Fruit fly (Drosophila melanogaster) whole organism, embryonic: ENCODE results near the gene CG17127.

Experiments
- Antp ChIP-seq: fragments of 200-800 bp; sonication (Bioruptor generic); optimal IDR thresholded peaks from 3 replicates; lab custom pipeline; 2016; ENCODE audit warnings: missing biosample characterization, missing genetic modification characterization
- BEAF-32 ChIP-seq: fragments of 200-800 bp; sonication (Bioruptor generic); optimal IDR thresholded peaks from 3 replicates; lab custom pipeline; 2017; ENCODE audit warnings: missing biosample characterization, missing genetic modification characterization, mild to moderate bottlenecking, moderate library complexity, missing genetic modification reagents
- CG10274 ChIP-seq: fragments of 200-800 bp; sonication (Bioruptor generic); optimal IDR thresholded peaks from 3 replicates; lab custom pipeline; 2017; ENCODE audit warnings: missing biosample characterization, mild to moderate bottlenecking, missing genetic modification characterization
- CG11247 ChIP-seq: fragments of 200-800 bp; sonication (Bioruptor generic); IDR thresholded peaks from 2 replicates; pipeline ENCODE4 v1.3.6; 2022; ENCODE audit warnings: missing biosample characterization, missing genetic modification characterization
- CG15011 ChIP-seq: fragments of 200-800 bp; sonication (Bioruptor generic); optimal IDR thresholded peaks from 3 replicates; lab custom pipeline; 2018; ENCODE audit warnings: missing biosample characterization, mild to moderate bottlenecking, missing genetic modification characterization
- CG15601 ChIP-seq: fragments of 200-800 bp; sonication (Bioruptor generic); optimal IDR thresholded peaks from 3 replicates; lab custom pipeline; 2019; ENCODE audit warnings: missing biosample characterization, mild to moderate bottlenecking, missing genetic modification characterization, moderate library complexity
- CG16779 ChIP-seq: fragments of 200-800 bp; sonication (Bioruptor generic); IDR thresholded peaks from 2 replicates; pipeline ENCODE4 v1.3.6; 2022; ENCODE audit warnings: missing biosample characterization, missing genetic modification characterization
- CG16863 ChIP-seq: fragments of 200-800 bp; sonication (Bioruptor generic); optimal IDR thresholded peaks from 3 replicates; lab custom pipeline; 2016; ENCODE audit warnings: missing biosample characterization, missing genetic modification characterization
- CG17912 ChIP-seq: fragments of 200-800 bp; sonication (Bioruptor generic); optimal IDR thresholded peaks from 2 replicates; lab custom pipeline; 2018; ENCODE audit warnings: missing biosample characterization, mild to moderate bottlenecking, missing genetic modification characterization
- CG34224 ChIP-seq: fragments of 200-800 bp; sonication (Bioruptor generic); IDR thresholded peaks from 3 replicates; pipeline ENCODE4 v1.3.6; 2022; ENCODE audit warnings: missing biosample characterization, missing genetic modification characterization; ENCODE audit not compliant: partially characterized antibody
- CG6689 ChIP-seq: fragments of 200-800 bp; sonication (Bioruptor generic); IDR thresholded peaks from 2 replicates; pipeline ENCODE4 v1.3.6; 2022; ENCODE audit warnings: missing biosample characterization, missing genetic modification characterization
- CG7372 ChIP-seq: fragments of 200-800 bp; sonication (Bioruptor generic); IDR thresholded peaks from 2 replicates; pipeline ENCODE4 v1.3.6; 2022; ENCODE audit warnings: missing biosample characterization, missing genetic modification characterization
- CG7963 ChIP-seq: fragments of 200-800 bp; sonication (Bioruptor generic); IDR thresholded peaks from 3 replicates; pipeline ENCODE4 v1.3.6; 2022; ENCODE audit warnings: missing biosample characterization, missing genetic modification characterization; ENCODE audit not compliant: partially characterized antibody
- CG8478 ChIP-seq: fragments of >200 bp; optimal IDR thresholded peaks from 2 replicates; lab custom pipeline; 2018
- CG9437 ChIP-seq: fragments of 200-800 bp; sonication (Bioruptor generic); optimal IDR thresholded peaks from 2 replicates; lab custom pipeline; 2018; ENCODE audit warnings: missing biosample characterization, mild to moderate bottlenecking, missing genetic modification characterization
- CG9727 ChIP-seq: fragments of 200-800 bp; sonication (Bioruptor generic); optimal IDR thresholded peaks from 3 replicates; lab custom pipeline; 2017; ENCODE audit warnings: missing biosample characterization, mild to moderate bottlenecking, missing genetic modification characterization
- Camta ChIP-seq: fragments of 200-800 bp; sonication (Bioruptor generic); optimal IDR thresholded peaks from 2 replicates; lab custom pipeline; 2016; ENCODE audit warnings: missing biosample characterization, missing genetic modification characterization
- Dip3 ChIP-seq: fragments of 200-800 bp; sonication (Bioruptor generic); optimal IDR thresholded peaks from 3 replicates; lab custom pipeline; 2016; ENCODE audit warnings: missing biosample characterization, missing genetic modification characterization
- Doc3 ChIP-seq: fragments of 200-800 bp; sonication (Bioruptor generic); IDR thresholded peaks from 3 replicates; pipeline ENCODE4 v1.3.6; 2022; ENCODE audit warnings: missing biosample characterization, missing genetic modification characterization; ENCODE audit not compliant: partially characterized antibody
- ERR ChIP-seq: fragments of 200-800 bp; sonication (Bioruptor generic); optimal IDR thresholded peaks from 2 replicates; lab custom pipeline; 2016; ENCODE audit warnings: missing biosample characterization, missing genetic modification characterization
- Eip74EF ChIP-seq, 2 experiments: fragments of 200-800 bp in 1 of 2; fragments of >200 bp in 1 of 2; sonication (Bioruptor generic) in 1 of 2; optimal IDR thresholded peaks; 2 replicates each; lab custom pipeline; 2017 to 2019; ENCODE audit warnings: missing biosample characterization in 2 of 2, missing genetic modification characterization in 2 of 2, mild to moderate bottlenecking in 1 of 2, moderate library complexity in 1 of 2
- GATAe ChIP-seq: fragments of 200-800 bp; sonication (Bioruptor generic); conservative IDR thresholded peaks from 2 replicates; pipeline ENCODE4 v1.3.6; 2022; ENCODE audit warnings: missing biosample characterization, missing genetic modification characterization
- Gug ChIP-seq: fragments of 200-800 bp; sonication (Bioruptor generic); IDR thresholded peaks from 4 replicates; pipeline ENCODE4 v1.3.6; 2022; ENCODE audit warnings: missing biosample characterization, missing genetic modification characterization
- Hmr ChIP-seq: fragments of 200-800 bp; sonication (Bioruptor generic); optimal IDR thresholded peaks from 3 replicates; lab custom pipeline; 2017; ENCODE audit warnings: mild to moderate bottlenecking, missing biosample characterization, missing genetic modification reagents, missing genetic modification characterization
- MBD-R2 ChIP-seq: fragments of 200-800 bp; sonication (Bioruptor generic); IDR thresholded peaks from 2 replicates; pipeline ENCODE4 v1.3.6; 2022; ENCODE audit warnings: missing biosample characterization, missing genetic modification characterization
- Mrtf ChIP-seq: fragments of 200-800 bp; sonication (Bioruptor generic); IDR thresholded peaks from 3 replicates; pipeline ENCODE4 v1.3.6; 2022; ENCODE audit warnings: missing biosample characterization, missing genetic modification characterization
- NfI ChIP-seq: fragments of 200-800 bp; sonication (Bioruptor generic); optimal IDR thresholded peaks from 3 replicates; lab custom pipeline; 2018; ENCODE audit warnings: missing biosample characterization, mild to moderate bottlenecking, missing genetic modification characterization, moderate library complexity
- Scr ChIP-seq: fragments of 200-800 bp; sonication (Bioruptor generic); IDR thresholded peaks from 2 replicates; pipeline ENCODE4 v1.3.6; 2022; ENCODE audit warnings: missing biosample characterization, missing genetic modification characterization; ENCODE audit not compliant: partially characterized antibody
- ab ChIP-seq: fragments of 200-800 bp; sonication (Bioruptor generic); optimal IDR thresholded peaks from 2 replicates; lab custom pipeline; 2016; ENCODE audit warnings: missing biosample characterization, missing genetic modification characterization
- bab2 ChIP-seq: fragments of 200-800 bp; sonication (Bioruptor generic); optimal IDR thresholded peaks from 2 replicates; lab custom pipeline; 2016; ENCODE audit warnings: missing biosample characterization, missing genetic modification characterization
- bigmax ChIP-seq: fragments of 200-800 bp; sonication (Bioruptor generic); optimal IDR thresholded peaks from 2 replicates; lab custom pipeline; 2018; ENCODE audit warnings: missing biosample characterization, mild to moderate bottlenecking, missing genetic modification characterization
- bsh ChIP-seq, 2 experiments: fragments of 200-800 bp; sonication (Bioruptor generic); optimal IDR thresholded peaks; 2 replicates each; lab custom pipeline; 2017 to 2018; ENCODE audit warnings: mild to moderate bottlenecking in 2 of 2, missing biosample characterization in 2 of 2, missing genetic modification characterization in 2 of 2, moderate library complexity in 1 of 2
- fd3F ChIP-seq: fragments of 200-800 bp; sonication (Bioruptor generic); optimal IDR thresholded peaks from 2 replicates; lab custom pipeline; 2018; ENCODE audit warnings: missing biosample characterization, mild to moderate bottlenecking, missing genetic modification characterization, moderate library complexity
- fd96Cb ChIP-seq: fragments of 200-800 bp; sonication (Bioruptor generic); optimal IDR thresholded peaks from 2 replicates; lab custom pipeline; 2018; ENCODE audit warnings: missing biosample characterization, mild to moderate bottlenecking, missing genetic modification characterization, moderate library complexity
- fu2 ChIP-seq: fragments of 200-800 bp; sonication (Bioruptor generic); optimal IDR thresholded peaks from 2 replicates; lab custom pipeline; 2016; ENCODE audit warnings: missing biosample characterization, missing genetic modification characterization
- gro ChIP-seq: fragments of 200-800 bp; sonication (Bioruptor generic); optimal IDR thresholded peaks from 2 replicates; lab custom pipeline; 2016; ENCODE audit warnings: missing biosample characterization, missing genetic modification characterization
- hbn ChIP-seq: fragments of 200-800 bp; sonication (Bioruptor generic); IDR thresholded peaks from 2 replicates; pipeline ENCODE4 v1.3.6; 2022; ENCODE audit warnings: missing biosample characterization, missing genetic modification characterization; ENCODE audit not compliant: partially characterized antibody
- kay ChIP-seq: fragments of 200-800 bp; sonication (Bioruptor generic); optimal IDR thresholded peaks from 2 replicates; lab custom pipeline; 2016; ENCODE audit warnings: missing biosample characterization, missing genetic modification characterization
- lilli ChIP-seq: fragments of 200-800 bp; sonication (Bioruptor generic); optimal IDR thresholded peaks from 3 replicates; lab custom pipeline; 2016; ENCODE audit warnings: missing biosample characterization, missing genetic modification characterization
- maf-S ChIP-seq: fragments of 200-800 bp; sonication (Bioruptor generic); optimal IDR thresholded peaks from 2 replicates; lab custom pipeline; 2016; ENCODE audit warnings: missing biosample characterization, missing genetic modification characterization
- mam ChIP-seq: fragments of 200-800 bp; sonication (Bioruptor generic); optimal IDR thresholded peaks from 3 replicates; lab custom pipeline; 2016; ENCODE audit warnings: missing biosample characterization, missing genetic modification characterization
- pita ChIP-seq: fragments of 200-800 bp; sonication (Bioruptor generic); optimal IDR thresholded peaks from 2 replicates; lab custom pipeline; 2017; ENCODE audit warnings: missing biosample characterization, mild to moderate bottlenecking, missing genetic modification characterization
- pzg ChIP-seq: fragments of 200-800 bp; sonication (Bioruptor generic); optimal IDR thresholded peaks from 3 replicates; lab custom pipeline; 2018; ENCODE audit warnings: missing biosample characterization, mild to moderate bottlenecking, missing genetic modification characterization, moderate library complexity
- salm ChIP-seq: fragments of 200-800 bp; sonication (Bioruptor generic); optimal IDR thresholded peaks from 2 replicates; lab custom pipeline; 2018; ENCODE audit warnings: missing biosample characterization, mild to moderate bottlenecking, missing genetic modification characterization
- sens ChIP-seq: fragments of 200-800 bp; sonication (Bioruptor generic); peaks from one replicate; lab custom pipeline; 2016; ENCODE audit warnings: missing biosample characterization, missing genetic modification characterization
- sisA ChIP-seq: fragments of 200-800 bp; sonication (Bioruptor generic); IDR thresholded peaks from 2 replicates; pipeline ENCODE4 v1.3.6; 2022; ENCODE audit warnings: missing biosample characterization, missing genetic modification characterization
- stwl ChIP-seq: fragments of 200-800 bp; sonication (Bioruptor generic); optimal IDR thresholded peaks from 3 replicates; lab custom pipeline; 2018; ENCODE audit warnings: missing biosample characterization, mild to moderate bottlenecking, missing genetic modification characterization, moderate library complexity
- unpg ChIP-seq: fragments of 200-800 bp; sonication (Bioruptor generic); optimal IDR thresholded peaks from 3 replicates; lab custom pipeline; 2018; ENCODE audit warnings: missing biosample characterization, mild to moderate bottlenecking, missing genetic modification characterization, moderate library complexity
- vnd ChIP-seq: fragments of 200-800 bp; sonication (Bioruptor generic); IDR thresholded peaks from 3 replicates; pipeline ENCODE4 v1.3.6; 2022; ENCODE audit warnings: missing biosample characterization, missing genetic modification characterization; ENCODE audit not compliant: partially characterized antibody
- wor ChIP-seq: fragments of 200-800 bp; sonication (Bioruptor generic); IDR thresholded peaks from 2 replicates; pipeline ENCODE4 v1.3.6; 2022; ENCODE audit warnings: missing biosample characterization, missing genetic modification characterization
- yki ChIP-seq: fragments of >200 bp; optimal IDR thresholded peaks from 3 replicates; lab custom pipeline; 2018
- zfh2 ChIP-seq: fragments of 200-800 bp; sonication (Bioruptor generic); optimal IDR thresholded peaks from 2 replicates; lab custom pipeline; 2016; ENCODE audit warnings: missing biosample characterization, missing genetic modification characterization

The CG17127 gene

dm6 chr2L:10743714-10744113 lies 27.0 kb upstream of the CG17127 start, which contains the start of gene CG6729 (continued):
- TF ChIP-seq wor (GFP tag; lab: Robert Waterston, UW) (no peak), unpg (GFP tag; lab: Kevin White, UChicago) (no peak), CG6689 (GFP tag; lab: Robert Waterston, UW) (no peak), Mrtf (GFP tag; lab: Robert Waterston, UW) (no peak), hbn (GFP tag; lab: Robert Waterston, UW) (peak; percentile 81), Antp (GFP tag; lab: Kevin White, UChicago) (no peak), Eip74EF (GFP tag; optimal IDR thresholded peaks at IDR 0.05; lab: Kevin White, UChicago) (no peak), fd3F (no peak), Dip3 (no peak), CG17912 (no peak), lilli (GFP tag; lab: Kevin White, UChicago) (no peak), kay (GFP tag; lab: Kevin White, UChicago) (no peak), ERR (GFP tag; lab: Kevin White, UChicago) (no peak), bsh (GFP tag; optimal IDR thresholded peaks at IDR 0.05; lab: Kevin White, UChicago) (no peak), mam (no peak), CG9437 (no peak), CG11247 (no peak), CG34224 (GFP tag; lab: Robert Waterston, UW) (peak; percentile 78), ab (no peak), Scr (GFP tag; lab: Robert Waterston, UW) (peak; percentile 70), CG16779 (GFP tag; lab: Robert Waterston, UW) (no peak), yki (no peak), NfI (no peak), CG7963 (GFP tag; lab: Robert Waterston, UW) (0 out of 3 replicates have a peak, but pooled peaks have one; percentile 40), Hmr (GFP tag; lab: Kevin White, UChicago) (no peak), BEAF-32 (GFP tag; lab: Kevin White, UChicago) (peak; percentile 77), fd96Cb (tag; lab: Kevin White, UChicago) (no peak), gro (GFP tag; lab: Kevin White, UChicago) (no peak), Doc3 (GFP tag; lab: Robert Waterston, UW) (peak; percentile 72; the same call in 2 of the 3 replicates), vnd (GFP tag; lab: Robert Waterston, UW) (peak; percentile 56; the same call in 2 of the 3 replicates), CG9727 (no peak), Gug (GFP tag; lab: Robert Waterston, UW) (no peak), Camta (GFP tag; lab: Kevin White, UChicago) (no peak), CG16863 (GFP tag; lab: Kevin White, UChicago) (no peak), CG7372 (GFP tag; lab: Robert Waterston, UW) (no peak), pzg (GFP tag; lab: Kevin White, UChicago) (peak; percentile 74), sisA (GFP tag; lab: Robert Waterston, UW) (no peak), CG15601 (tag; lab: Kevin White, UChicago) (no peak), zfh2 (GFP tag; lab: Kevin White, UChicago) (no peak), sens (peak; percentile 67), CG10274 (GFP tag; lab: Kevin White, UChicago) (no peak), pita (GFP tag; lab: Kevin White, UChicago) (no peak), CG8478 (lab: Kevin White, UChicago) (no peak), MBD-R2 (GFP tag; lab: Robert Waterston, UW) (peak; percentile 87), bab2 (no peak), maf-S (GFP tag; lab: Kevin White, UChicago) (no peak), stwl (peak; percentile 58), fu2 (GFP tag; lab: Kevin White, UChicago) (no peak), GATAe (GFP tag; lab: Robert Waterston, UW) (no peak), salm (no peak), bigmax (GFP tag; lab: Kevin White, UChicago) (no peak), CG15011 (no peak)
